Worm (Caenorhabditis elegans) whole organism, L1 larva: ENCODE measurements around the gene best-1.

ENCODE experiments used
- Y116A8C.19 ChIP-seq: sonication (generic microtip); optimal IDR thresholded peaks from 2 replicates; lab custom pipeline; 2016; ENCODE audit warnings: missing compliant biosample characterization, missing genetic modification characterization, borderline replicate concordance
- aly-2 ChIP-seq: fragments of 150-350 bp; optimal IDR thresholded peaks from 2 replicates; lab custom pipeline; 2014; ENCODE audit warnings: missing biosample characterization, missing genetic modification characterization
- ama-1 ChIP-seq: fragments of 150-350 bp; optimal IDR thresholded peaks from 2 replicates; lab custom pipeline; 2014
- blmp-1 ChIP-seq: fragments of 150-350 bp; optimal IDR thresholded peaks from 2 replicates; lab custom pipeline; 2014; ENCODE audit warnings: missing biosample characterization, missing genetic modification characterization
- ceh-8 ChIP-seq: fragments of 200-800 bp; sonication (Bioruptor generic); optimal IDR thresholded peaks from 2 replicates; lab custom pipeline; 2018; ENCODE audit warnings: mild to moderate bottlenecking, missing genetic modification characterization, moderate library complexity, missing compliant biosample characterization
- ceh-88 ChIP-seq: fragments of 200-800 bp; sonication (Bioruptor generic); IDR thresholded peaks from 2 replicates; pipeline ENCODE4 v1.3.6; 2022; ENCODE audit warnings: missing genetic modification characterization, missing compliant biosample characterization
- ceh-90 ChIP-seq: sonication (generic microtip); optimal IDR thresholded peaks from 2 replicates; lab custom pipeline; 2016; ENCODE audit warnings: missing genetic modification characterization, missing compliant biosample characterization
- ces-1 ChIP-seq: fragments of 150-350 bp; optimal IDR thresholded peaks from 2 replicates; lab custom pipeline; 2014; ENCODE audit warnings: missing biosample characterization, missing genetic modification reagents, missing genetic modification characterization
- efl-3 ChIP-seq: fragments of 200-800 bp; sonication (Bioruptor generic); optimal IDR thresholded peaks from 2 replicates; lab custom pipeline; 2018; ENCODE audit warnings: mild to moderate bottlenecking, missing genetic modification characterization, missing compliant biosample characterization
- egl-13 ChIP-seq: sonication (generic microtip); optimal IDR thresholded peaks from 2 replicates; lab custom pipeline; 2016; ENCODE audit warnings: missing genotype, missing genetic modification reagents, missing genetic modification characterization, missing compliant biosample characterization
- elt-2 ChIP-seq: sonication (generic microtip); optimal IDR thresholded peaks from 2 replicates; lab custom pipeline; 2016; ENCODE audit warnings: missing genetic modification characterization, mild to moderate bottlenecking, inconsistent platforms, missing compliant biosample characterization, missing genetic modification reagents
- fos-1 ChIP-seq: fragments of 150-350 bp; optimal IDR thresholded peaks from 2 replicates; lab custom pipeline; 2014; ENCODE audit warnings: missing biosample characterization, missing genetic modification characterization
- grh-1 ChIP-seq: fragments of 200-800 bp; sonication (Bioruptor generic); IDR thresholded peaks from 2 replicates; pipeline ENCODE4 v1.3.6; 2022; ENCODE audit warnings: missing genetic modification reagents, missing genetic modification characterization, missing compliant biosample characterization
- hlh-17 ChIP-seq: fragments of 200-800 bp; sonication (Bioruptor generic); optimal IDR thresholded peaks from 2 replicates; lab custom pipeline; 2018; ENCODE audit warnings: missing genetic modification characterization, mild to moderate bottlenecking, missing compliant biosample characterization, moderate library complexity, borderline replicate concordance
- hlh-4 ChIP-seq: sonication (generic microtip); optimal IDR thresholded peaks from 2 replicates; lab custom pipeline; 2016; ENCODE audit warnings: mild to moderate bottlenecking, missing genetic modification characterization, missing compliant biosample characterization
- hpl-2 ChIP-seq: fragments of 150-350 bp; optimal IDR thresholded peaks from 2 replicates; lab custom pipeline; 2014; ENCODE audit warnings: missing biosample characterization, missing genetic modification reagents, missing genetic modification characterization
- jun-1 ChIP-seq: fragments of 150-350 bp; optimal IDR thresholded peaks from 2 replicates; lab custom pipeline; 2014; ENCODE audit warnings: missing biosample characterization, missing genetic modification reagents, missing genetic modification characterization
- lin-13 ChIP-seq: fragments of 150-350 bp; optimal IDR thresholded peaks from 2 replicates; lab custom pipeline; 2014; ENCODE audit warnings: missing biosample characterization, missing genetic modification reagents, missing genetic modification characterization
- lin-14 ChIP-seq: fragments of 200-800 bp; sonication (Bioruptor generic); optimal IDR thresholded peaks from 2 replicates; lab custom pipeline; 2018; ENCODE audit warnings: mild to moderate bottlenecking, missing genetic modification characterization, moderate library complexity, missing compliant biosample characterization
- lin-15B ChIP-seq: fragments of 150-350 bp; sonication (generic microtip); optimal IDR thresholded peaks from 3 replicates; lab custom pipeline; 2014; ENCODE audit warnings: missing biosample characterization, missing genetic modification characterization
- lin-35 ChIP-seq, 2 experiments: fragments of 150-350 bp; optimal IDR thresholded peaks; 2 replicates each; lab custom pipeline; 2014; ENCODE audit warnings: missing biosample characterization in 2 of 2, missing genetic modification characterization in 2 of 2, missing genetic modification reagents in 2 of 2
- lir-3 ChIP-seq: sonication (generic microtip); optimal IDR thresholded peaks from 2 replicates; lab custom pipeline; 2016; ENCODE audit warnings: mild to moderate bottlenecking, missing genetic modification characterization, moderate library complexity, missing compliant biosample characterization; ENCODE audit not compliant: poor library complexity
- lsy-2 ChIP-seq, 2 experiments: fragments of 150-350 bp; optimal IDR thresholded peaks; 2 replicates each; lab custom pipeline; 2014; ENCODE audit warnings: missing biosample characterization in 2 of 2, missing genetic modification characterization in 2 of 2
- mab-9 ChIP-seq: fragments of 200-800 bp; sonication (Bioruptor generic); IDR thresholded peaks from 2 replicates; pipeline ENCODE4 v1.3.6; 2022; ENCODE audit warnings: missing genetic modification reagents, missing genetic modification characterization, missing compliant biosample characterization
- nhr-11 ChIP-seq: fragments of 150-350 bp; optimal IDR thresholded peaks from 2 replicates; lab custom pipeline; 2014; ENCODE audit warnings: missing biosample characterization, missing genetic modification characterization
- nhr-12 ChIP-seq: sonication (generic microtip); optimal IDR thresholded peaks from 2 replicates; lab custom pipeline; 2017; ENCODE audit warnings: missing biosample characterization, missing genetic modification characterization
- nhr-19 ChIP-seq: fragments of 200-800 bp; sonication (Bioruptor generic); conservative IDR thresholded peaks from 2 replicates; pipeline ENCODE4 v1.3.6; 2022; ENCODE audit warnings: missing genetic modification characterization, missing compliant biosample characterization
- nhr-20 ChIP-seq: sonication (generic microtip); optimal IDR thresholded peaks from 2 replicates; lab custom pipeline; 2016; ENCODE audit warnings: mild to moderate bottlenecking, missing genetic modification characterization, missing compliant biosample characterization
- nhr-237 ChIP-seq: fragments of 150-350 bp; optimal IDR thresholded peaks from 2 replicates; lab custom pipeline; 2014; ENCODE audit warnings: missing biosample characterization, missing genetic modification characterization
- nhr-47 ChIP-seq: sonication (generic microtip); optimal IDR thresholded peaks from 2 replicates; lab custom pipeline; 2016; ENCODE audit warnings: mild to moderate bottlenecking, missing genetic modification characterization, moderate library complexity, missing compliant biosample characterization
- nhr-71 ChIP-seq: sonication (generic microtip); optimal IDR thresholded peaks from 2 replicates; lab custom pipeline; 2016; ENCODE audit warnings: mild to moderate bottlenecking, missing genetic modification characterization, moderate library complexity, missing compliant biosample characterization
- nhr-76 ChIP-seq: sonication (generic microtip); optimal IDR thresholded peaks from 2 replicates; lab custom pipeline; 2017; ENCODE audit warnings: missing biosample characterization, missing genetic modification characterization
- nhr-85 ChIP-seq: sonication (generic microtip); peaks from one replicate; lab custom pipeline; 2016; ENCODE audit warnings: missing genetic modification characterization, inconsistent platforms, missing compliant biosample characterization
- nhr-90 ChIP-seq: sonication (generic microtip); optimal IDR thresholded peaks from 2 replicates; lab custom pipeline; 2016; ENCODE audit warnings: mild to moderate bottlenecking, missing genetic modification characterization, missing compliant biosample characterization; ENCODE audit not compliant: poor library complexity
- rnt-1 ChIP-seq: sonication (generic microtip); optimal IDR thresholded peaks from 2 replicates; lab custom pipeline; 2016; ENCODE audit warnings: mild to moderate bottlenecking, missing genetic modification characterization, moderate library complexity, missing compliant biosample characterization
- skn-1 ChIP-seq: fragments of 150-350 bp; optimal IDR thresholded peaks from 2 replicates; lab custom pipeline; 2014; ENCODE audit warnings: missing biosample characterization, missing genetic modification characterization
- snu-23 ChIP-seq: sonication (generic microtip); optimal IDR thresholded peaks from 2 replicates; lab custom pipeline; 2016; ENCODE audit warnings: missing genetic modification characterization, missing compliant biosample characterization
- sptf-1 ChIP-seq: fragments of 150-350 bp; optimal IDR thresholded peaks from 2 replicates; lab custom pipeline; 2014; ENCODE audit warnings: missing biosample characterization, missing genetic modification characterization
- sup-37 ChIP-seq: fragments of 200-800 bp; sonication (Bioruptor generic); optimal IDR thresholded peaks from 2 replicates; lab custom pipeline; 2018; ENCODE audit warnings: mild to moderate bottlenecking, missing genetic modification characterization, missing compliant biosample characterization
- unc-62 ChIP-seq: fragments of 150-350 bp; optimal IDR thresholded peaks from 2 replicates; lab custom pipeline; 2014; ENCODE audit warnings: missing biosample characterization, missing genetic modification reagents, missing genetic modification characterization
- unc-98 ChIP-seq: fragments of 200-800 bp; sonication (Bioruptor generic); IDR thresholded peaks from 2 replicates; pipeline ENCODE4 v1.3.6; 2022; ENCODE audit warnings: missing genetic modification characterization, missing compliant biosample characterization
- zip-4 ChIP-seq: fragments of 200-800 bp; sonication (Bioruptor generic); optimal IDR thresholded peaks from 2 replicates; lab custom pipeline; 2018; ENCODE audit warnings: mild to moderate bottlenecking, missing genetic modification characterization, moderate library complexity, missing compliant biosample characterization

Gene best-1

ce11 chrIV:13082836-13083763, 26.5 kb downstream of the best-1 start:
- no peak for TF ChIP-seq aly-2 (tag; lab: Kevin White, UChicago)
- no peak for TF ChIP-seq ceh-8
- peak; percentile 30 for TF ChIP-seq nhr-47 (tag; lab: Kevin White, UChicago)
- TF ChIP-seq lin-15B (tag; lab: Kevin White, UChicago) = no peak
- peak; percentile 54 for TF ChIP-seq nhr-85
- peak; percentile 28 for TF ChIP-seq nhr-90 (tag; lab: Kevin White, UChicago)
- TF ChIP-seq Y116A8C.19 (tag; lab: Kevin White, UChicago) = no peak
- no peak for TF ChIP-seq egl-13 (tag; lab: Kevin White, UChicago)
- peak in 1 of 2 experiments; percentile 26 for TF ChIP-seq lin-35 (GFP tag; optimal IDR thresholded peaks at IDR 0.05; lab: Kevin White, UChicago)
- TF ChIP-seq hlh-17 (GFP tag; lab: Kevin White, UChicago) = no peak
- TF ChIP-seq lin-13 = no peak
- TF ChIP-seq nhr-12 (tag; lab: Kevin White, UChicago) = no peak
- TF ChIP-seq unc-62 = no peak
- peak; percentile 48 for TF ChIP-seq nhr-71 (tag; lab: Kevin White, UChicago)
- TF ChIP-seq nhr-20 (tag; lab: Kevin White, UChicago) = peak; percentile 32
- no peak for TF ChIP-seq zip-4 (GFP tag; lab: Kevin White, UChicago)
- TF ChIP-seq lsy-2 (tag; optimal IDR thresholded peaks at IDR 0.05; lab: Kevin White, UChicago) = no peak
- TF ChIP-seq hpl-2 (GFP tag; lab: Kevin White, UChicago) = no peak
- TF ChIP-seq ces-1 = no peak
- TF ChIP-seq skn-1 (tag; lab: Kevin White, UChicago) = no peak
- TF ChIP-seq blmp-1 (tag; lab: Kevin White, UChicago) = peak; percentile 4
- no peak for TF ChIP-seq sptf-1
- no peak; the same call in 1 of the 2 replicates for TF ChIP-seq nhr-19 (GFP tag; lab: Robert Waterston, UW)
- no peak for TF ChIP-seq lin-14 (GFP tag; lab: Kevin White, UChicago)
- TF ChIP-seq mab-9 = no peak
- no peak for TF ChIP-seq rnt-1 (tag; lab: Kevin White, UChicago)
- no peak for TF ChIP-seq fos-1 (tag; lab: Kevin White, UChicago)
- TF ChIP-seq snu-23 (GFP tag; lab: Kevin White, UChicago) = peak; percentile 24
- no peak for TF ChIP-seq nhr-237
- no peak for TF ChIP-seq lir-3 (tag; lab: Kevin White, UChicago)
- TF ChIP-seq efl-3 (GFP tag; lab: Kevin White, UChicago) = no peak
- TF ChIP-seq ceh-88 (GFP tag; lab: Robert Waterston, UW) = no peak
- no peak for TF ChIP-seq ceh-90 (tag; lab: Kevin White, UChicago)
- no peak for TF ChIP-seq nhr-76 (tag; lab: Kevin White, UChicago)
- no peak for TF ChIP-seq nhr-11 (tag; lab: Kevin White, UChicago)
- TF ChIP-seq unc-98 (GFP tag; lab: Robert Waterston, UW) = no peak
- TF ChIP-seq grh-1 (GFP tag; lab: Robert Waterston, UW) = peak; percentile 31; the same call in 1 of the 2 replicates
- peak; percentile 67 for TF ChIP-seq ama-1
- no peak for TF ChIP-seq jun-1 (tag; lab: Kevin White, UChicago)
- TF ChIP-seq sup-37 (GFP tag; lab: Kevin White, UChicago) = no peak
- no peak for TF ChIP-seq hlh-4 (tag; lab: Kevin White, UChicago)
- TF ChIP-seq elt-2 = no peak
